Worm (Caenorhabditis elegans) whole organism, young adult: ENCODE measurements around the gene srt-39.

ENCODE experiments used
- B0261.1 ChIP-seq: sonication (generic microtip); optimal IDR thresholded peaks from 2 replicates; lab custom pipeline; 2016; ENCODE audit warnings: mild to moderate bottlenecking, missing genetic modification characterization, moderate library complexity, missing compliant biosample characterization
- C17E4.6 ChIP-seq: fragments of 200-800 bp; sonication (Bioruptor generic); IDR thresholded peaks from 2 replicates; pipeline ENCODE4 v1.3.6; 2022; ENCODE audit warnings: missing genetic modification reagents, missing genetic modification characterization, missing compliant biosample characterization
- D2030.7 ChIP-seq: fragments of 200-800 bp; sonication (Bioruptor generic); IDR thresholded peaks from 2 replicates; pipeline ENCODE4 v1.3.6; 2022; ENCODE audit warnings: missing genetic modification reagents, missing genetic modification characterization, missing compliant biosample characterization
- F10E7.11 ChIP-seq: sonication (generic microtip); optimal IDR thresholded peaks from 2 replicates; lab custom pipeline; 2017; ENCODE audit warnings: mild to moderate bottlenecking, missing genetic modification characterization, moderate library complexity, missing compliant biosample characterization
- F22D6.2 ChIP-seq: sonication (generic microtip); optimal IDR thresholded peaks from 2 replicates; lab custom pipeline; 2016; ENCODE audit warnings: mild to moderate bottlenecking, missing genetic modification characterization, missing compliant biosample characterization
- F39B2.1 ChIP-seq: fragments of 200-800 bp; sonication (Bioruptor generic); IDR thresholded peaks from 2 replicates; pipeline ENCODE4 v1.3.6; 2022; ENCODE audit warnings: missing genetic modification reagents, missing genetic modification characterization, missing compliant biosample characterization
- F49E8.2 ChIP-seq: sonication (generic microtip); optimal IDR thresholded peaks from 3 replicates; lab custom pipeline; 2017; ENCODE audit warnings: missing genetic modification characterization, mild to moderate bottlenecking, missing compliant biosample characterization, antibody characterized with exemption, moderate library complexity; ENCODE audit not compliant: insufficient read depth
- F55B11.4 ChIP-seq: sonication (generic microtip); optimal IDR thresholded peaks from 2 replicates; lab custom pipeline; 2016; ENCODE audit warnings: missing compliant biosample characterization, missing genetic modification characterization, borderline replicate concordance; ENCODE audit not compliant: insufficient read depth
- F57A8.1 ChIP-seq: fragments of 200-800 bp; sonication (Bioruptor generic); optimal IDR thresholded peaks from 2 replicates; lab custom pipeline; 2018; ENCODE audit warnings: mild to moderate bottlenecking, missing genetic modification characterization, moderate library complexity, missing compliant biosample characterization
- F57C9.4 ChIP-seq: sonication (generic microtip); optimal IDR thresholded peaks from 2 replicates; lab custom pipeline; 2017; ENCODE audit warnings: mild to moderate bottlenecking, missing genetic modification characterization, missing compliant biosample characterization
- K11D2.4 ChIP-seq: fragments of 200-800 bp; sonication (Bioruptor generic); IDR thresholded peaks from 2 replicates; pipeline ENCODE4 v1.3.6; 2022; ENCODE audit warnings: missing genetic modification reagents, missing genetic modification characterization, missing compliant biosample characterization
- Y56A3A.18 ChIP-seq: fragments of 200-800 bp; sonication (Bioruptor generic); IDR thresholded peaks from 2 replicates; pipeline ENCODE4 v1.3.6; 2022; ENCODE audit warnings: missing genetic modification reagents, missing genetic modification characterization, missing compliant biosample characterization
- Y79H2A.3 ChIP-seq: fragments of 200-800 bp; sonication (Bioruptor generic); conservative IDR thresholded peaks from 2 replicates; pipeline ENCODE4 v1.3.6; 2022; ENCODE audit warnings: missing genetic modification reagents, missing genetic modification characterization, missing compliant biosample characterization
- akir-1 ChIP-seq: fragments of 200-800 bp; sonication (Bioruptor generic); optimal IDR thresholded peaks from 2 replicates; lab custom pipeline; 2018; ENCODE audit warnings: mild to moderate bottlenecking, missing genetic modification characterization, moderate library complexity, missing compliant biosample characterization
- aptf-2 ChIP-seq: fragments of 200-800 bp; sonication (Bioruptor generic); conservative IDR thresholded peaks from 2 replicates; pipeline ENCODE4 v1.3.6; 2022; ENCODE audit warnings: missing genetic modification reagents, missing genetic modification characterization, missing compliant biosample characterization
- ceh-27 ChIP-seq: fragments of 200-800 bp; sonication (Bioruptor generic); optimal IDR thresholded peaks from 2 replicates; lab custom pipeline; 2018; ENCODE audit warnings: mild to moderate bottlenecking, missing genetic modification characterization, moderate library complexity, missing compliant biosample characterization
- ceh-58 ChIP-seq: fragments of 200-800 bp; sonication (Bioruptor generic); IDR thresholded peaks from 2 replicates; pipeline ENCODE4 v1.3.6; 2022; ENCODE audit warnings: missing genetic modification characterization, missing compliant biosample characterization
- ceh-79 ChIP-seq: sonication (generic microtip); optimal IDR thresholded peaks from 2 replicates; lab custom pipeline; 2017; ENCODE audit warnings: mild to moderate bottlenecking, missing genetic modification characterization, missing compliant biosample characterization
- ceh-91 ChIP-seq: fragments of 200-800 bp; sonication (Bioruptor generic); IDR thresholded peaks from 2 replicates; pipeline ENCODE4 v1.3.6; 2022; ENCODE audit warnings: missing genetic modification reagents, missing genetic modification characterization, missing compliant biosample characterization
- chd-7 ChIP-seq: sonication (generic microtip); optimal IDR thresholded peaks from 2 replicates; lab custom pipeline; 2016; ENCODE audit warnings: mild to moderate bottlenecking, missing genetic modification characterization, moderate library complexity, missing compliant biosample characterization
- efl-1 ChIP-seq: fragments of 150-350 bp; optimal IDR thresholded peaks from 2 replicates; lab custom pipeline; 2014; ENCODE audit warnings: missing biosample characterization, missing genetic modification reagents, missing genetic modification characterization
- egl-18 ChIP-seq: fragments of 200-800 bp; sonication (Bioruptor generic); IDR thresholded peaks from 2 replicates; pipeline ENCODE4 v1.3.6; 2022; ENCODE audit warnings: missing genetic modification reagents, missing genetic modification characterization, missing compliant biosample characterization
- egl-44 ChIP-seq: fragments of 200-800 bp; sonication (Bioruptor generic); IDR thresholded peaks from 2 replicates; pipeline ENCODE4 v1.3.6; 2022; ENCODE audit warnings: missing genetic modification reagents, missing genetic modification characterization, missing compliant biosample characterization
- ekl-4 ChIP-seq: fragments of 200-800 bp; sonication (Bioruptor generic); IDR thresholded peaks from 2 replicates; pipeline ENCODE4 v1.3.6; 2022; ENCODE audit warnings: missing genetic modification reagents, missing genetic modification characterization, missing compliant biosample characterization
- fkh-3 ChIP-seq: sonication (generic microtip); optimal IDR thresholded peaks from 2 replicates; lab custom pipeline; 2016; ENCODE audit warnings: mild to moderate bottlenecking, missing genetic modification characterization, missing compliant biosample characterization
- hmg-20 ChIP-seq: fragments of 200-800 bp; sonication (Bioruptor generic); IDR thresholded peaks from 2 replicates; pipeline ENCODE4 v1.3.6; 2022; ENCODE audit warnings: missing genetic modification reagents, missing genetic modification characterization, missing compliant biosample characterization
- hrde-1 ChIP-seq: sonication (generic microtip); optimal IDR thresholded peaks from 2 replicates; lab custom pipeline; 2016; ENCODE audit warnings: missing genetic modification characterization, mild to moderate bottlenecking, missing compliant biosample characterization, moderate library complexity, missing genotype, missing genetic modification reagents, borderline replicate concordance
- lag-1 ChIP-seq: fragments of 200-800 bp; sonication (Bioruptor generic); IDR thresholded peaks from 2 replicates; pipeline ENCODE4 v1.3.6; 2022; ENCODE audit warnings: missing genetic modification reagents, missing genetic modification characterization, missing compliant biosample characterization
- let-526 ChIP-seq: fragments of 200-800 bp; sonication (Bioruptor generic); IDR thresholded peaks from 2 replicates; pipeline ENCODE4 v1.3.6; 2022; ENCODE audit warnings: missing genetic modification reagents, missing genetic modification characterization, missing compliant biosample characterization
- let-607 ChIP-seq, 2 experiments: fragments of 200-800 bp in 1 of 2; sonication (Bioruptor generic) in 1 of 2; sonication (generic microtip) in 1 of 2; optimal IDR thresholded peaks; 2 replicates each; lab custom pipeline; 2016 to 2018; ENCODE audit warnings: mild to moderate bottlenecking in 2 of 2, missing compliant biosample characterization in 2 of 2, missing genetic modification characterization in 2 of 2, moderate library complexity in 2 of 2, missing genotype in 1 of 2
- lin-26 ChIP-seq: fragments of 200-800 bp; sonication (Bioruptor generic); IDR thresholded peaks from 2 replicates; pipeline ENCODE4 v1.3.6; 2022; ENCODE audit warnings: missing genetic modification reagents, missing genetic modification characterization, missing compliant biosample characterization
- lin-35 ChIP-seq, 3 experiments: fragments of 150-350 bp in 2 of 3; sonication (generic microtip) in 1 of 3; optimal IDR thresholded peaks; 2 replicates each; lab custom pipeline; 2014 to 2018; ENCODE audit warnings: missing biosample characterization in 3 of 3, missing genetic modification characterization in 3 of 3, missing genetic modification reagents in 3 of 3
- lin-54 ChIP-seq: fragments of 200-800 bp; sonication (Bioruptor generic); optimal IDR thresholded peaks from 2 replicates; lab custom pipeline; 2018; ENCODE audit warnings: mild to moderate bottlenecking, missing genetic modification characterization, missing compliant biosample characterization
- madf-10 ChIP-seq: sonication (generic microtip); optimal IDR thresholded peaks from 2 replicates; lab custom pipeline; 2016; ENCODE audit warnings: mild to moderate bottlenecking, missing genetic modification characterization, missing compliant biosample characterization
- madf-6 ChIP-seq: fragments of 200-800 bp; sonication (Bioruptor generic); IDR thresholded peaks from 2 replicates; pipeline ENCODE4 v1.3.6; 2022; ENCODE audit warnings: missing genetic modification reagents, missing genetic modification characterization, missing compliant biosample characterization
- mcd-1 ChIP-seq: fragments of 200-800 bp; sonication (Bioruptor generic); IDR thresholded peaks from 2 replicates; pipeline ENCODE4 v1.3.6; 2022; ENCODE audit warnings: missing genetic modification reagents, missing genetic modification characterization, missing compliant biosample characterization
- mxl-1 ChIP-seq: sonication (generic microtip); optimal IDR thresholded peaks from 2 replicates; lab custom pipeline; 2016; ENCODE audit warnings: missing genetic modification characterization, missing compliant biosample characterization
- nfya-2 ChIP-seq: fragments of 200-800 bp; sonication (Bioruptor generic); IDR thresholded peaks from 2 replicates; pipeline ENCODE4 v1.3.6; 2022; ENCODE audit warnings: missing genetic modification reagents, missing genetic modification characterization, missing compliant biosample characterization
- nfyb-1 ChIP-seq: fragments of 200-800 bp; sonication (Bioruptor generic); IDR thresholded peaks from 2 replicates; pipeline ENCODE4 v1.3.6; 2022; ENCODE audit warnings: missing genetic modification reagents, missing genetic modification characterization, missing compliant biosample characterization
- nhr-179 ChIP-seq: sonication (generic microtip); optimal IDR thresholded peaks from 2 replicates; lab custom pipeline; 2016; ENCODE audit warnings: mild to moderate bottlenecking, missing genetic modification characterization, missing compliant biosample characterization
- nhr-27 ChIP-seq: fragments of 200-800 bp; sonication (Bioruptor generic); optimal IDR thresholded peaks from 2 replicates; lab custom pipeline; 2018; ENCODE audit warnings: mild to moderate bottlenecking, missing genetic modification characterization, moderate library complexity, missing compliant biosample characterization
- nhr-80 ChIP-seq: sonication (generic microtip); optimal IDR thresholded peaks from 2 replicates; lab custom pipeline; 2016; ENCODE audit warnings: missing genetic modification characterization, missing compliant biosample characterization
- rcor-1 ChIP-seq: fragments of 200-800 bp; sonication (Bioruptor generic); IDR thresholded peaks from 2 replicates; pipeline ENCODE4 v1.3.6; 2022; ENCODE audit warnings: missing genetic modification reagents, missing genetic modification characterization, missing compliant biosample characterization
- rec-8 ChIP-seq, 2 experiments: sonication (generic microtip); optimal IDR thresholded peaks; 2 replicates each; lab custom pipeline; 2016; ENCODE audit warnings: mild to moderate bottlenecking in 2 of 2, missing genetic modification characterization in 2 of 2, missing genetic modification reagents in 2 of 2, missing genotype in 2 of 2, missing biosample characterization in 1 of 2, missing compliant biosample characterization in 1 of 2, moderate library complexity in 1 of 2
- rpc-1 ChIP-seq, 2 experiments: fragments of 150-350 bp in 1 of 2; sonication (generic microtip) in 1 of 2; optimal IDR thresholded peaks; 2 replicates each; lab custom pipeline; 2014 to 2018; ENCODE audit warnings: missing biosample characterization in 1 of 2, missing genetic modification characterization in 1 of 2, missing genetic modification reagents in 1 of 2, missing genotype in 1 of 2
- tbp1 ChIP-seq: fragments of 200-800 bp; sonication (Bioruptor generic); optimal IDR thresholded peaks from 2 replicates; lab custom pipeline; 2018; ENCODE audit warnings: mild to moderate bottlenecking, missing genetic modification characterization, missing compliant biosample characterization
- zfh-2 ChIP-seq: fragments of 200-800 bp; sonication (Bioruptor generic); conservative IDR thresholded peaks from 2 replicates; pipeline ENCODE4 v1.3.6; 2022; ENCODE audit warnings: missing genetic modification reagents, missing genetic modification characterization, missing compliant biosample characterization
- ztf-18 ChIP-seq: sonication (generic microtip); optimal IDR thresholded peaks from 2 replicates; lab custom pipeline; 2016; ENCODE audit warnings: missing genotype, mild to moderate bottlenecking, missing genetic modification characterization, missing compliant biosample characterization

Gene srt-39

ce11 chrV:12512773-12513172 lies 28.1 kb downstream of the srt-39 start, which contains the start of the genes T28H10.2 and lgmn-1:
TSS of gene T28H10.2 (minus strand) at chrV:12512949.
TSS of gene lgmn-1 (plus strand) at chrV:12513056.
- TF ChIP-seq ceh-27 (GFP tag; lab: Kevin White, UChicago) (no peak), lag-1 (GFP tag; lab: Robert Waterston, UW) (no peak), let-607 (tag; optimal IDR thresholded peaks at IDR 0.05; lab: Kevin White, UChicago) (peak in 1 of 2 experiments; percentile 42), ceh-58 (no peak), Y56A3A.18 (GFP tag; lab: Robert Waterston, UW) (no peak), ceh-91 (no peak), nhr-80 (tag; lab: Kevin White, UChicago) (peak; percentile 82), ekl-4 (GFP tag; lab: Robert Waterston, UW) (no peak), mxl-1 (no peak), chd-7 (no peak), madf-6 (no peak), hmg-20 (GFP tag; lab: Robert Waterston, UW) (no peak), egl-18 (GFP tag; lab: Robert Waterston, UW) (no peak), F22D6.2 (tag; lab: Kevin White, UChicago) (no peak), efl-1 (GFP tag; lab: Kevin White, UChicago) (no peak), K11D2.4 (no peak), let-526 (GFP tag; lab: Robert Waterston, UW) (no peak), nhr-179 (tag; lab: Kevin White, UChicago) (no peak), hrde-1 (tag; lab: Kevin White, UChicago) (no peak), rec-8 (tag; optimal IDR thresholded peaks at IDR 0.05; lab: Kevin White, UChicago) (no peak), lin-54 (GFP tag; lab: Kevin White, UChicago) (no peak), Y79H2A.3 (GFP tag; lab: Robert Waterston, UW) (no peak), nfya-2 (GFP tag; lab: Robert Waterston, UW) (no peak), ceh-79 (tag; lab: Kevin White, UChicago) (no peak), zfh-2 (no peak), fkh-3 (tag; lab: Kevin White, UChicago) (no peak), madf-10 (no peak), rcor-1 (GFP tag; lab: Robert Waterston, UW) (no peak), F10E7.11 (tag; lab: Kevin White, UChicago) (no peak), F39B2.1 (GFP tag; lab: Robert Waterston, UW) (no peak), F57A8.1 (GFP tag; lab: Kevin White, UChicago) (no peak), mcd-1 (GFP tag; lab: Robert Waterston, UW) (no peak), F49E8.2 (no peak), F55B11.4 (tag; lab: Kevin White, UChicago) (no peak), aptf-2 (no peak), nhr-27 (tag; lab: Kevin White, UChicago) (no peak), nfyb-1 (0 out of 2 replicates have a peak, but pooled peaks have one; percentile 29), F57C9.4 (tag; lab: Kevin White, UChicago) (no peak), akir-1 (GFP tag; lab: Kevin White, UChicago) (no peak), lin-35 (GFP tag; optimal IDR thresholded peaks at IDR 0.05; lab: Kevin White, UChicago) (no peak), B0261.1 (tag; lab: Kevin White, UChicago) (no peak), rpc-1 (optimal IDR thresholded peaks at IDR 0.05; lab: Kevin White, UChicago) (no peak), rpc-1 (tag; optimal IDR thresholded peaks at IDR 0.05; lab: Kevin White, UChicago) (no peak), tbp1 (GFP tag; lab: Kevin White, UChicago) (no peak), C17E4.6 (GFP tag; lab: Robert Waterston, UW) (no peak), egl-44 (peak; percentile 47; the same call in 1 of the 2 replicates), lin-26 (GFP tag; lab: Robert Waterston, UW) (0 out of 2 replicates have a peak, but pooled peaks have one; percentile 16), D2030.7 (GFP tag; lab: Robert Waterston, UW) (no peak), ztf-18 (tag; lab: Kevin White, UChicago) (no peak)
